Fruit fly (Drosophila melanogaster) whole organism, wandering third instar larva: Measurements from ENCODE around the gene Efhc1.1.

Experiments used
- Dfd ChIP-seq: fragments of >200 bp; optimal IDR thresholded peaks from 2 replicates; lab custom pipeline; 2017; ENCODE audit warnings: missing biosample characterization, missing genetic modification characterization
- Myc ChIP-seq: fragments of >200 bp; optimal IDR thresholded peaks from 2 replicates; lab custom pipeline; 2017
- N ChIP-seq: fragments of >200 bp; optimal IDR thresholded peaks from 2 replicates; lab custom pipeline; 2018; ENCODE audit warnings: missing biosample characterization, missing external identifiers, missing genetic modification characterization
- Sp1 ChIP-seq: fragments of 200-800 bp; sonication (Bioruptor generic); optimal IDR thresholded peaks from 3 replicates; lab custom pipeline; 2019; ENCODE audit warnings: missing biosample characterization, mild to moderate bottlenecking, missing genetic modification characterization, moderate library complexity
- br ChIP-seq: fragments of 200-800 bp; sonication (Bioruptor generic); optimal IDR thresholded peaks from 2 replicates; lab custom pipeline; 2016; ENCODE audit warnings: missing biosample characterization, missing genetic modification characterization
- dsf ChIP-seq: sonication (Bioruptor generic); optimal IDR thresholded peaks from 2 replicates; lab custom pipeline; 2016; ENCODE audit warnings: missing biosample characterization, missing genetic modification characterization, borderline replicate concordance
- foxo ChIP-seq, 2 experiments: fragments of 200-800 bp; sonication (Bioruptor generic); optimal IDR thresholded peaks; 2 replicates in 1 of 2; 3 replicates in 1 of 2; lab custom pipeline; 2016 to 2017; ENCODE audit warnings: missing biosample characterization in 2 of 2, missing genetic modification characterization in 2 of 2
- lola ChIP-seq: fragments of >200 bp; optimal IDR thresholded peaks from 2 replicates; lab custom pipeline; 2017; ENCODE audit warnings: missing biosample characterization, missing genetic modification characterization
- rgr ChIP-seq: fragments of 200-800 bp; sonication (Bioruptor generic); optimal IDR thresholded peaks from 3 replicates; lab custom pipeline; 2016; ENCODE audit warnings: missing biosample characterization, mild to moderate bottlenecking, missing genetic modification characterization
- usp ChIP-seq: fragments of >200 bp; optimal IDR thresholded peaks from 2 replicates; lab custom pipeline; 2017; ENCODE audit warnings: missing biosample characterization, missing genetic modification characterization

DNA sequence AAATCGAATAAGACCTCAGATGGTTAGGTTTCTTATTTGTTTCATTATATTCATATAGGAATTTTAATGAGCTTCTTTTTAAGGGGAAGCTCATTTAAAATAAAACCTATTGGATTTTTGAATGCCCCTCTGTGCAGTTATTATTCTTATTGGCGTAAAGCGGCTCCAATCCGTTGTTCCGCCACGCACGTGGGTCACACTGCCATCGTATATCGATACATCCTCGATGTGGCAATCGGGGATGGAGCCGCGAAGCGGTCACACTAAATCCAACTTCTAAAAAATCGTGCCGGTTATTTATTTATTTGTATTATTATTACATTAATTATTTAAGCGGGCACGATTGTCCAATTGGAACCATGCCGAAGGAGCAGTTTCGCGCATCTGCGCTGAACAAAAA, 20.8 kb downstream of the Efhc1.1 start, which contains the start of gene Polr3A:
- TF ChIP-seq rgr (GFP tag; lab: Kevin White, UChicago) = no peak
- TF ChIP-seq br (GFP tag; lab: Kevin White, UChicago) = no peak
- TF ChIP-seq Myc (lab: Kevin White, UChicago) = no peak
- no peak for TF ChIP-seq dsf (GFP tag; lab: Kevin White, UChicago)
- no peak for TF ChIP-seq Dfd (GFP tag; lab: Kevin White, UChicago)
- no peak for TF ChIP-seq lola (GFP tag; lab: Kevin White, UChicago)
- no peak for TF ChIP-seq Sp1 (GFP tag; lab: Kevin White, UChicago)
- TF ChIP-seq foxo (GFP tag; optimal IDR thresholded peaks at IDR 0.05; lab: Kevin White, UChicago) = no peak
- no peak for TF ChIP-seq usp (GFP tag; lab: Kevin White, UChicago)
- no peak for TF ChIP-seq N (GFP tag; lab: Kevin White, UChicago)
